Fruit fly (Drosophila melanogaster) whole organism, embryonic: ENCODE data around the gene Dic1.

ENCODE experiments used
- CG5180 ChIP-seq: fragments of 200-800 bp; sonication (Bioruptor generic); optimal IDR thresholded peaks from 3 replicates; lab custom pipeline; 2017; ENCODE audit warnings: missing biosample characterization, missing genetic modification characterization, mild to moderate bottlenecking, moderate library complexity, missing genetic modification reagents
- Lhr ChIP-seq: fragments of 200-800 bp; sonication (Bioruptor generic); optimal IDR thresholded peaks from 3 replicates; lab custom pipeline; 2017; ENCODE audit warnings: mild to moderate bottlenecking, missing biosample characterization, missing genetic modification reagents, missing genetic modification characterization
- so ChIP-seq: fragments of 200-800 bp; sonication (Bioruptor generic); IDR thresholded peaks from 3 replicates; pipeline ENCODE4 v1.3.6; 2022; ENCODE audit warnings: missing biosample characterization, missing genetic modification characterization

DNA sequence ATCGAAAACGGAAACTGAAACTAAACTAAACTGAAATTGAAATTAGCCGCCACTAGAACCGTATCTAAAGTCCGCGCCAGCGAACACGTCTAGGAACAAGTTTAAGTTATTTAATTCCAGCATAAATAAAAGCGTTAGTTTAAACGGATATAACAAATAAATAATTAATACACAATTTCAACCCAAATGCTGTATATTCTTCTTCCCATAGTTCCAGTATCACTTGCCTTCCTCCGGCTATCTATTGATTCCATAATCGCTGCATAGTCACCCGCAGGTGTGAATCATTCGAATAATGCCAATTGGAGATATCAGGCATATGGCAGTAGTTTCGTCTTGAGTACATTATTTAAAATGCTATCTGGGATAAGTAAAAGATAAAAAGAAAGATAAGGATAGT, 20.4 kb downstream of the Dic1 start:
- TF ChIP-seq Lhr (GFP tag; lab: Kevin White, UChicago) = no peak
- TF ChIP-seq CG5180 = no peak
- no peak for TF ChIP-seq so (GFP tag; lab: Robert Waterston, UW)
